Fruit fly (Drosophila melanogaster): Measurements from ENCODE around the gene Clp.

Gene Clp

dm6 chr2L:819315-820032, at the start of gene Clp, which contains the start of gene PGAP2:
Gene Clp (plus strand): TSS chr2L:819964.
Gene PGAP2 (minus strand): TSS chr2L:819508.
- peak; percentile 59 for TF ChIP-seq CG16815 (GFP tag; optimal IDR thresholded peaks at IDR 0.05)
- no peak for TF ChIP-seq Deaf1 (tag; optimal IDR thresholded peaks at IDR 0.05)
- TF ChIP-seq CG10209 (GFP tag; optimal IDR thresholded peaks at IDR 0.05): peak; percentile 66
- peak; percentile 69 for TF ChIP-seq unpg (GFP tag; optimal IDR thresholded peaks at IDR 0.05)
- TF ChIP-seq CG1602 (GFP tag; optimal IDR thresholded peaks at IDR 0.05): peak; percentile 79
- TF ChIP-seq toy (GFP tag; IDR thresholded peaks at IDR 0.05): peak; percentile 7; the same call in 1 of the 2 replicates
- peak; percentile 82 for TF ChIP-seq Xrp1 (GFP tag; IDR thresholded peaks at IDR 0.05)
- 0 out of 3 replicates have a peak, but pooled peaks have one; percentile 26 for TF ChIP-seq otp (GFP tag; IDR thresholded peaks at IDR 0.05)
- no peak for TF ChIP-seq ham (GFP tag; IDR thresholded peaks at IDR 0.05)
- peak; percentile 87 for TF ChIP-seq nmo (GFP tag; optimal IDR thresholded peaks at IDR 0.05)
- TF ChIP-seq CG10366 (GFP tag; IDR thresholded peaks at IDR 0.05): peak; percentile 71
- no peak for TF ChIP-seq CG10565 (GFP tag; optimal IDR thresholded peaks at IDR 0.05)
- peak; percentile 38 for TF ChIP-seq CG10147 (GFP tag; optimal IDR thresholded peaks at IDR 0.05)
- TF ChIP-seq Max (GFP tag; optimal IDR thresholded peaks at IDR 0.05): peak; percentile 61
- peak; percentile 64 for TF ChIP-seq Hmr (GFP tag; optimal IDR thresholded peaks at IDR 0.05)
- no peak for TF ChIP-seq CG10321 (GFP tag; IDR thresholded peaks at IDR 0.05)
- TF ChIP-seq CG3065 (GFP tag; optimal IDR thresholded peaks at IDR 0.05): peak; percentile 19
- no peak for TF ChIP-seq dati (GFP tag; IDR thresholded peaks at IDR 0.05)
- TF ChIP-seq CG1792 (GFP tag; optimal IDR thresholded peaks at IDR 0.05): no peak
- no peak for TF ChIP-seq tx (GFP tag; optimal IDR thresholded peaks at IDR 0.05)
- peak in 1 of 2 experiments; percentile 51 for TF ChIP-seq crp (GFP tag; optimal IDR thresholded peaks at IDR 0.05)
- no peak for TF ChIP-seq corto (GFP tag; optimal IDR thresholded peaks at IDR 0.05)
- no peak for TF ChIP-seq odd (GFP tag; optimal IDR thresholded peaks at IDR 0.05)
- peak; percentile 21 for TF ChIP-seq shn (GFP tag; optimal IDR thresholded peaks at IDR 0.05)
- TF ChIP-seq gcm (GFP tag; optimal IDR thresholded peaks at IDR 0.05): peak; percentile 36
- TF ChIP-seq Sin3A (optimal IDR thresholded peaks at IDR 0.05): peak; percentile 61
- peak; percentile 41 for TF ChIP-seq lbe (GFP tag; optimal IDR thresholded peaks at IDR 0.05)
- peak; percentile 76 for TF ChIP-seq Sox102F (GFP tag; optimal IDR thresholded peaks at IDR 0.05)
- TF ChIP-seq ttk (GFP tag; IDR thresholded peaks at IDR 0.05): peak; percentile 72
- peak; percentile 87 for TF ChIP-seq sens (GFP tag)
- peak; percentile 79 for TF ChIP-seq ind (GFP tag; optimal IDR thresholded peaks at IDR 0.05)
- peak; percentile 79 for TF ChIP-seq grau (tag; optimal IDR thresholded peaks at IDR 0.05)
- TF ChIP-seq CG17612 (GFP tag; IDR thresholded peaks at IDR 0.05): 0 out of 2 replicates have a peak, but pooled peaks have one; percentile 22
- no peak for TF ChIP-seq CG6854 (GFP tag; optimal IDR thresholded peaks at IDR 0.05)
- TF ChIP-seq Asciz (GFP tag; optimal IDR thresholded peaks at IDR 0.05): no peak
- TF ChIP-seq hb (GFP tag; IDR thresholded peaks at IDR 0.05; ENCODE audit: partially characterized antibody): 0 out of 3 replicates have a peak, but pooled peaks have one; percentile 68
- TF ChIP-seq Nf-YA (GFP tag; IDR thresholded peaks at IDR 0.05): peak; percentile 36; the same call in 1 of the 2 replicates
- TF ChIP-seq gem (tag; optimal IDR thresholded peaks at IDR 0.05): peak; percentile 89
- no peak; the same call in 2 of the 3 replicates for TF ChIP-seq Optix (GFP tag; IDR thresholded peaks at IDR 0.05)
- TF ChIP-seq rib (GFP tag; IDR thresholded peaks at IDR 0.05): peak; percentile 20; the same call in 1 of the 2 replicates
- TF ChIP-seq pzg (GFP tag; optimal IDR thresholded peaks at IDR 0.05): peak; percentile 34
- TF ChIP-seq maf-S (GFP tag; optimal IDR thresholded peaks at IDR 0.05): peak; percentile 3
- peak; percentile 54 for TF ChIP-seq ewg (GFP tag; optimal IDR thresholded peaks at IDR 0.05)
- TF ChIP-seq CoRest (tag; optimal IDR thresholded peaks at IDR 0.05): peak; percentile 87
- no peak for TF ChIP-seq Atf3 (GFP tag; optimal IDR thresholded peaks at IDR 0.05)
- peak; percentile 67 for TF ChIP-seq PHDP (tag; optimal IDR thresholded peaks at IDR 0.05)
- TF ChIP-seq CG2129 (GFP tag; IDR thresholded peaks at IDR 0.05; ENCODE audit: partially characterized antibody): peak; percentile 21; the same call in 1 of the 2 replicates
- peak; percentile 68 for TF ChIP-seq ssp (GFP tag; IDR thresholded peaks at IDR 0.05)
- TF ChIP-seq CG14441 (GFP tag; IDR thresholded peaks at IDR 0.05): peak; percentile 76
